Worm (Caenorhabditis elegans): ENCODE measurements around the gene glb-28.

Gene glb-28

ce11 chrX:15297396-15297827 is 19.6 kb downstream of the glb-28 start (continued):
- TF ChIP-seq nhr-76 (tag; optimal IDR thresholded peaks at IDR 0.05) (no peak), sup-37 (GFP tag; optimal IDR thresholded peaks at IDR 0.05) (no peak), unc-62 (GFP tag; optimal IDR thresholded peaks at IDR 0.05) (no peak), lin-13 (GFP tag; optimal IDR thresholded peaks at IDR 0.05) (no peak), swsn-7 (tag; optimal IDR thresholded peaks at IDR 0.05) (peak; percentile 25), aly-2 (tag; optimal IDR thresholded peaks at IDR 0.05) (no peak), zag-1 (tag; optimal IDR thresholded peaks at IDR 0.05) (no peak), nhr-11 (tag; optimal IDR thresholded peaks at IDR 0.05) (no peak), fkh-4 (tag; optimal IDR thresholded peaks at IDR 0.05; ENCODE audit: borderline replicate concordance) (no peak), unc-98 (GFP tag; IDR thresholded peaks at IDR 0.05) (no peak), ama-1 (optimal IDR thresholded peaks at IDR 0.05) (no peak), elt-2 (tag; optimal IDR thresholded peaks at IDR 0.05) (peak; percentile 15), lir-3 (tag; optimal IDR thresholded peaks at IDR 0.05; ENCODE audit: poor library complexity) (peak; percentile 22), nhr-12 (tag; optimal IDR thresholded peaks at IDR 0.05) (no peak), alr-1 (tag; optimal IDR thresholded peaks at IDR 0.05; ENCODE audit: borderline replicate concordance) (no peak), grh-1 (GFP tag; IDR thresholded peaks at IDR 0.05) (no peak), egl-13 (tag; optimal IDR thresholded peaks at IDR 0.05) (no peak), mep-1 (tag; optimal IDR thresholded peaks at IDR 0.05) (peak; percentile 52), hlh-4 (tag; optimal IDR thresholded peaks at IDR 0.05) (no peak), fkh-8 (tag; optimal IDR thresholded peaks at IDR 0.05) (no peak), unc-86 (tag; optimal IDR thresholded peaks at IDR 0.05) (no peak), elt-3 (tag; optimal IDR thresholded peaks at IDR 0.05) (peak in 1 of 6 experiments; percentile 30), irx-1 (tag; optimal IDR thresholded peaks at IDR 0.05) (peak; percentile 5), dsc-1 (tag; optimal IDR thresholded peaks at IDR 0.05) (peak; percentile 26), ceh-90 (tag; optimal IDR thresholded peaks at IDR 0.05) (no peak), isw-1 (GFP tag; IDR thresholded peaks at IDR 0.05) (no peak), rnt-1 (tag; optimal IDR thresholded peaks at IDR 0.05) (peak; percentile 45), tlp-1 (tag; optimal IDR thresholded peaks at IDR 0.05) (no peak), pqm-1 (tag; optimal IDR thresholded peaks at IDR 0.05) (no peak), nhr-237 (tag; optimal IDR thresholded peaks at IDR 0.05) (no peak), nhr-20 (tag; optimal IDR thresholded peaks at IDR 0.05) (peak; percentile 38), unc-30 (tag; optimal IDR thresholded peaks at IDR 0.05) (no peak), ceh-63 (GFP tag; optimal IDR thresholded peaks at IDR 0.05) (no peak), ztf-11 (tag; optimal IDR thresholded peaks at IDR 0.05) (no peak), vab-15 (tag; optimal IDR thresholded peaks at IDR 0.05) (no peak), lin-15B (tag; optimal IDR thresholded peaks at IDR 0.05) (no peak), jun-1 (tag; optimal IDR thresholded peaks at IDR 0.05) (no peak), nhr-77 (tag; optimal IDR thresholded peaks at IDR 0.05) (no peak)

- TF ChIP-seq ama-1 (optimal IDR thresholded peaks at IDR 0.05), result no peak
- TF ChIP-seq snpc-4 (tag; optimal IDR thresholded peaks at IDR 0.05), result peak; percentile 86
- TF ChIP-seq nhr-85 (tag), result peak; percentile 27
- TF ChIP-seq nhr-76 (tag; optimal IDR thresholded peaks at IDR 0.05), result no peak
- no peak for TF ChIP-seq lin-14 (GFP tag; optimal IDR thresholded peaks at IDR 0.05)
- no peak for TF ChIP-seq elt-3 (tag; optimal IDR thresholded peaks at IDR 0.05)
- TF ChIP-seq fkh-4 (tag; optimal IDR thresholded peaks at IDR 0.05; ENCODE audit: borderline replicate concordance), result no peak
Observed at ce11 chrX:15285554-15285953, 31.5 kb downstream of the glb-28 start.

ce11 chrX:15283740-15284139 is 33.3 kb downstream of the glb-28 start, which contains the start of gene jud-4:
Gene jud-4 (plus strand): TSS chrX:15284115.
- no peak for TF ChIP-seq egl-27 (tag; optimal IDR thresholded peaks at IDR 0.05)
- peak; percentile 49 for TF ChIP-seq blmp-1 (tag; optimal IDR thresholded peaks at IDR 0.05)
- no peak for TF ChIP-seq efl-1 (optimal IDR thresholded peaks at IDR 0.05)
- no peak for TF ChIP-seq efl-1 (GFP tag; optimal IDR thresholded peaks at IDR 0.05 in 1 of 2)
- TF ChIP-seq nhr-20 (tag; optimal IDR thresholded peaks at IDR 0.05), result no peak
- TF ChIP-seq mef-2 (tag; optimal IDR thresholded peaks at IDR 0.05), result no peak
- TF ChIP-seq nhr-76 (tag; optimal IDR thresholded peaks at IDR 0.05), result no peak
- no peak for TF ChIP-seq grh-1 (GFP tag; IDR thresholded peaks at IDR 0.05)
